Fruit fly (Drosophila melanogaster): ENCODE results near the gene CG5265.

dm6 chr3R:17121277-17121676 is 17.5 kb upstream of the CG5265 start, which contains the start of gene CG42779:
- no peak for TF ChIP-seq psq (optimal IDR thresholded peaks at IDR 0.05)
- no peak for TF ChIP-seq insv (optimal IDR thresholded peaks at IDR 0.05)
- no peak for TF ChIP-seq Myc (optimal IDR thresholded peaks at IDR 0.05)
